Fruit fly (Drosophila melanogaster): ENCODE data around the gene iPLA2-VIA.

iPLA2-VIA gene

DNA sequence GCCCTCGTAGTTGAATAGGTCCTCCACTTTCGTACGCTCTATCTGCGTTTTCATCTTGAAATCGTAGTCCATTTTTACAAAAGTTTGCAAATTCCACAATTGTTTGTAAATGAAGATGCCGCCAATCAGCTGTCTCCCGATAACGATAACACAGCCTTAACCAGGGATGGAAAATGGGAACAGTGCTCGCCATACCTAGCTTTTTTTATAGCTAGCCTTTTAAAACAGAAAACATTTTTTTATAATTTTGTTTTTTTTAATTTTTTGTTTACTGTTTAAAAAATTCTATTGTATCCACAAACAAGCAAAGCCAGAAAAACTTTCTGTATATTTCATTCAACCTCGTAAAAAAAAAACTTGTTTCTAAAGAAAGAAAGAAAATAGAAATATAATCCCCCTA, 25.6 kb downstream of the iPLA2-VIA start, which contains the start of gene Cdk8 (continued):
- TF ChIP-seq CG7745 (tag; optimal IDR thresholded peaks at IDR 0.05) (no peak), disco-r (GFP tag; optimal IDR thresholded peaks at IDR 0.05) (no peak), Eip74EF (GFP tag; optimal IDR thresholded peaks at IDR 0.05) (no peak), CG11247 (GFP tag; IDR thresholded peaks at IDR 0.05) (no peak), sens (GFP tag) (peak; percentile 84), CG10147 (GFP tag; optimal IDR thresholded peaks at IDR 0.05) (peak; percentile 52), kni (GFP tag; optimal IDR thresholded peaks at IDR 0.05) (peak; percentile 42), run (tag; optimal IDR thresholded peaks at IDR 0.05) (no peak), HmgZ (tag; optimal IDR thresholded peaks at IDR 0.05) (peak; percentile 45), CHES-1-like (GFP tag; optimal IDR thresholded peaks at IDR 0.05) (peak; percentile 49), unc-4 (GFP tag; IDR thresholded peaks at IDR 0.05; ENCODE audit: partially characterized antibody) (no peak), pros (GFP tag; optimal IDR thresholded peaks at IDR 0.05) (no peak), CG10321 (GFP tag; IDR thresholded peaks at IDR 0.05) (no peak), trem (tag; optimal IDR thresholded peaks at IDR 0.05) (peak; percentile 13), CG13123 (GFP tag; optimal IDR thresholded peaks at IDR 0.05) (no peak), sug (tag; optimal IDR thresholded peaks at IDR 0.05) (peak; percentile 33), row (GFP tag; IDR thresholded peaks at IDR 0.05) (peak; percentile 81), gro (GFP tag; optimal IDR thresholded peaks at IDR 0.05) (peak; percentile 39), Fer3 (tag; optimal IDR thresholded peaks at IDR 0.05) (peak; percentile 44), CG17328 (GFP tag; IDR thresholded peaks at IDR 0.05) (no peak; the same call in 1 of the 2 replicates), bowl (GFP tag; IDR thresholded peaks at IDR 0.05) (no peak), nerfin-2 (GFP tag; IDR thresholded peaks at IDR 0.05; ENCODE audit: partially characterized antibody) (no peak), Sry-δ (GFP tag; optimal IDR thresholded peaks at IDR 0.05) (peak; percentile 39), Taf1 (GFP tag; IDR thresholded peaks at IDR 0.05) (no peak), CG7963 (GFP tag; IDR thresholded peaks at IDR 0.05; ENCODE audit: partially characterized antibody) (no peak), sc (optimal IDR thresholded peaks at IDR 0.05) (no peak), sc (GFP tag; optimal IDR thresholded peaks at IDR 0.05) (no peak), stc (GFP tag; IDR thresholded peaks at IDR 0.05) (peak; percentile 18; the same call in 1 of the 2 replicates), CG7556 (GFP tag; optimal IDR thresholded peaks at IDR 0.05) (peak; percentile 15), MTF-1 (GFP tag; optimal IDR thresholded peaks at IDR 0.05; ENCODE audit: borderline replicate concordance) (no peak), CG17912 (GFP tag; optimal IDR thresholded peaks at IDR 0.05) (no peak), CG12391 (tag; optimal IDR thresholded peaks at IDR 0.05) (peak; percentile 66), dpn (GFP tag; optimal IDR thresholded peaks at IDR 0.05) (peak in 1 of 2 experiments; percentile 57), CG12155 (GFP tag; optimal IDR thresholded peaks at IDR 0.05) (peak; percentile 15), Ada2b (GFP tag; IDR thresholded peaks at IDR 0.05) (peak; percentile 18; the same call in 1 of the 2 replicates), CG2678 (tag; optimal IDR thresholded peaks at IDR 0.05) (no peak), Nf-YB (GFP tag; optimal IDR thresholded peaks at IDR 0.05) (no peak), nmo (GFP tag; optimal IDR thresholded peaks at IDR 0.05) (peak; percentile 28), exex (tag; optimal IDR thresholded peaks at IDR 0.05) (no peak), CG6683 (GFP tag; optimal IDR thresholded peaks at IDR 0.05) (no peak), NfI (GFP tag; optimal IDR thresholded peaks at IDR 0.05) (peak; percentile 21), CG14710 (tag; optimal IDR thresholded peaks at IDR 0.05) (peak; percentile 56), prd (optimal IDR thresholded peaks at IDR 0.05) (no peak), prd (GFP tag; IDR thresholded peaks at IDR 0.05) (peak; percentile 40; the same call in 1 of the 3 replicates), CG9817 (tag; optimal IDR thresholded peaks at IDR 0.05) (peak; percentile 34), CG15073 (GFP tag; optimal IDR thresholded peaks at IDR 0.05) (no peak), salm (tag; optimal IDR thresholded peaks at IDR 0.05) (no peak), cas (GFP tag; IDR thresholded peaks at IDR 0.05) (no peak), abd-A (tag; optimal IDR thresholded peaks at IDR 0.05) (no peak), org-1 (GFP tag; optimal IDR thresholded peaks at IDR 0.05) (no peak), HLH54F (GFP tag; optimal IDR thresholded peaks at IDR 0.05) (peak; percentile 32)

Data from whole organism, embryonic.